Fruit fly (Drosophila melanogaster) whole organism, pupa: Measurements from ENCODE around the gene CG14352.
A peak's percentile ranks its signal among the peaks of the same experiment; 100 is the strongest.

Experiments
- CG12605 ChIP-seq: fragments of 200-800 bp; sonication (Bioruptor generic); IDR thresholded peaks from 2 replicates; pipeline ENCODE4 v1.3.6; 2022; ENCODE audit warnings: missing biosample characterization, missing genetic modification characterization
- CG13204 ChIP-seq: fragments of 200-800 bp; sonication (Bioruptor generic); optimal IDR thresholded peaks from 2 replicates; lab custom pipeline; 2018; ENCODE audit warnings: missing biosample characterization, mild to moderate bottlenecking, missing genetic modification characterization, moderate library complexity
- CG15710 ChIP-seq: fragments of 200-800 bp; sonication (Bioruptor generic); optimal IDR thresholded peaks from 2 replicates; lab custom pipeline; 2018; ENCODE audit warnings: missing biosample characterization, mild to moderate bottlenecking, missing genetic modification characterization, moderate library complexity
- CG17806 ChIP-seq: fragments of 200-800 bp; sonication (Bioruptor generic); optimal IDR thresholded peaks from 2 replicates; lab custom pipeline; 2018; ENCODE audit warnings: missing biosample characterization, mild to moderate bottlenecking, missing genetic modification characterization, moderate library complexity
- EcR ChIP-seq: fragments of 200-800 bp; sonication (Bioruptor generic); optimal IDR thresholded peaks from 3 replicates; lab custom pipeline; 2019; ENCODE audit warnings: missing biosample characterization, missing genetic modification characterization, mild to moderate bottlenecking, moderate library complexity, missing genetic modification reagents
- Ets98B ChIP-seq: fragments of 200-800 bp; sonication (Bioruptor generic); IDR thresholded peaks from 2 replicates; pipeline ENCODE4 v1.3.6; 2022; ENCODE audit warnings: missing biosample characterization, missing genetic modification characterization
- Pif1A ChIP-seq: fragments of 200-800 bp; sonication (Bioruptor generic); optimal IDR thresholded peaks from 3 replicates; lab custom pipeline; 2016; ENCODE audit warnings: missing biosample characterization, missing genetic modification characterization
- gl ChIP-seq: fragments of 200-800 bp; sonication (Bioruptor generic); optimal IDR thresholded peaks from 2 replicates; lab custom pipeline; 2018; ENCODE audit warnings: missing biosample characterization, mild to moderate bottlenecking, missing genetic modification characterization
- rn ChIP-seq: fragments of 200-800 bp; sonication (Bioruptor generic); IDR thresholded peaks from 2 replicates; pipeline ENCODE4 v1.3.6; 2022; ENCODE audit warnings: missing biosample characterization, missing genetic modification characterization

dm6 chr2L:1596693-1597092, 14.5 kb upstream of the CG14352 start:
- no peak for TF ChIP-seq Pif1A (GFP tag; lab: Kevin White, UChicago)
- no peak for TF ChIP-seq Ets98B
- no peak for TF ChIP-seq CG15710 (tag; lab: Kevin White, UChicago)
- no peak for TF ChIP-seq CG12605 (GFP tag; lab: Robert Waterston, UW)
- TF ChIP-seq CG17806 (tag; lab: Kevin White, UChicago) = no peak
- no peak for TF ChIP-seq CG13204 (GFP tag; lab: Kevin White, UChicago)
- no peak for TF ChIP-seq rn (GFP tag; lab: Robert Waterston, UW)
- peak; percentile 92 for TF ChIP-seq EcR (GFP tag; lab: Kevin White, UChicago)
- TF ChIP-seq gl (tag; lab: Kevin White, UChicago) = no peak
